Worm (Caenorhabditis elegans): ENCODE results near the gene catp-5.

ce11 chrX:8137779-8138178 lies 39.1 kb upstream of the catp-5 start, which contains the start of gene C02B8.7:
- TF ChIP-seq W03F9.2 (tag; optimal IDR thresholded peaks at IDR 0.05) (no peak), him-1 (tag; optimal IDR thresholded peaks at IDR 0.05) (no peak), dao-5 (tag; optimal IDR thresholded peaks at IDR 0.05) (no peak)
